Worm (Caenorhabditis elegans) whole organism, young adult: ENCODE measurements around the gene srx-63.

Experiments
- B0035.1 ChIP-seq: sonication (generic microtip); optimal IDR thresholded peaks from 2 replicates; lab custom pipeline; 2016; ENCODE audit warnings: missing genetic modification characterization, mild to moderate bottlenecking, missing compliant biosample characterization, missing genotype, missing genetic modification reagents
- F10E7.11 ChIP-seq: sonication (generic microtip); optimal IDR thresholded peaks from 2 replicates; lab custom pipeline; 2017; ENCODE audit warnings: mild to moderate bottlenecking, missing genetic modification characterization, moderate library complexity, missing compliant biosample characterization
- F23B12.7 ChIP-seq: sonication (generic microtip); optimal IDR thresholded peaks from 2 replicates; lab custom pipeline; 2017; ENCODE audit warnings: missing genetic modification characterization, mild to moderate bottlenecking, missing compliant biosample characterization, antibody characterized with exemption, moderate library complexity; ENCODE audit not compliant: insufficient read depth
- F37B4.10 ChIP-seq: fragments of 200-800 bp; sonication (Bioruptor generic); IDR thresholded peaks from 2 replicates; pipeline ENCODE4 v1.3.6; 2022; ENCODE audit warnings: missing genetic modification characterization, missing compliant biosample characterization
- F55B11.4 ChIP-seq: sonication (generic microtip); optimal IDR thresholded peaks from 2 replicates; lab custom pipeline; 2016; ENCODE audit warnings: missing compliant biosample characterization, missing genetic modification characterization, borderline replicate concordance; ENCODE audit not compliant: insufficient read depth
- F57A8.1 ChIP-seq: fragments of 200-800 bp; sonication (Bioruptor generic); optimal IDR thresholded peaks from 2 replicates; lab custom pipeline; 2018; ENCODE audit warnings: mild to moderate bottlenecking, missing genetic modification characterization, moderate library complexity, missing compliant biosample characterization
- K11D2.4 ChIP-seq: fragments of 200-800 bp; sonication (Bioruptor generic); IDR thresholded peaks from 2 replicates; pipeline ENCODE4 v1.3.6; 2022; ENCODE audit warnings: missing genetic modification reagents, missing genetic modification characterization, missing compliant biosample characterization
- T26A5.8 ChIP-seq: sonication (generic microtip); optimal IDR thresholded peaks from 2 replicates; lab custom pipeline; 2016; ENCODE audit warnings: missing genetic modification characterization, missing compliant biosample characterization
- Y56A3A.18 ChIP-seq: fragments of 200-800 bp; sonication (Bioruptor generic); IDR thresholded peaks from 2 replicates; pipeline ENCODE4 v1.3.6; 2022; ENCODE audit warnings: missing genetic modification reagents, missing genetic modification characterization, missing compliant biosample characterization
- Y79H2A.3 ChIP-seq: fragments of 200-800 bp; sonication (Bioruptor generic); conservative IDR thresholded peaks from 2 replicates; pipeline ENCODE4 v1.3.6; 2022; ENCODE audit warnings: missing genetic modification reagents, missing genetic modification characterization, missing compliant biosample characterization
- ZK185.1 ChIP-seq: sonication (generic microtip); optimal IDR thresholded peaks from 2 replicates; lab custom pipeline; 2016; ENCODE audit warnings: mild to moderate bottlenecking, missing genetic modification characterization, missing compliant biosample characterization; ENCODE audit not compliant: poor library complexity, severe bottlenecking
- akir-1 ChIP-seq: fragments of 200-800 bp; sonication (Bioruptor generic); optimal IDR thresholded peaks from 2 replicates; lab custom pipeline; 2018; ENCODE audit warnings: mild to moderate bottlenecking, missing genetic modification characterization, moderate library complexity, missing compliant biosample characterization
- aptf-2 ChIP-seq: fragments of 200-800 bp; sonication (Bioruptor generic); conservative IDR thresholded peaks from 2 replicates; pipeline ENCODE4 v1.3.6; 2022; ENCODE audit warnings: missing genetic modification reagents, missing genetic modification characterization, missing compliant biosample characterization
- aptf-3 ChIP-seq: fragments of 200-800 bp; sonication (Bioruptor generic); IDR thresholded peaks from 2 replicates; pipeline ENCODE4 v1.3.6; 2022; ENCODE audit warnings: missing genetic modification characterization, missing compliant biosample characterization
- attf-3 ChIP-seq: fragments of 200-800 bp; sonication (Bioruptor generic); conservative IDR thresholded peaks from 2 replicates; pipeline ENCODE4 v1.3.6; 2022; ENCODE audit warnings: missing genetic modification reagents, missing genetic modification characterization, missing compliant biosample characterization
- ccch-3 ChIP-seq: fragments of 200-800 bp; sonication (Bioruptor generic); optimal IDR thresholded peaks from 2 replicates; lab custom pipeline; 2018; ENCODE audit warnings: mild to moderate bottlenecking, missing genetic modification characterization, missing compliant biosample characterization
- cebp-1 ChIP-seq, 2 experiments: fragments of 200-800 bp in 1 of 2; sonication (Bioruptor generic) in 1 of 2; sonication (generic microtip) in 1 of 2; IDR thresholded peaks in 1 of 2; optimal IDR thresholded peaks in 1 of 2; 2 replicates each; pipeline versions ENCODE4 v1.3.6 to Lab custom; 2017 to 2022; ENCODE audit warnings: missing compliant biosample characterization in 2 of 2, missing genetic modification characterization in 2 of 2, mild to moderate bottlenecking in 1 of 2, missing genetic modification reagents in 1 of 2, moderate library complexity in 1 of 2
- dpff-1 ChIP-seq: sonication (generic microtip); optimal IDR thresholded peaks from 2 replicates; lab custom pipeline; 2017; ENCODE audit warnings: mild to moderate bottlenecking, missing genetic modification characterization, missing compliant biosample characterization
- dpl-1 ChIP-seq: fragments of 150-350 bp; optimal IDR thresholded peaks from 2 replicates; lab custom pipeline; 2014; ENCODE audit warnings: missing biosample characterization, missing genetic modification reagents, missing genetic modification characterization
- fkh-3 ChIP-seq: sonication (generic microtip); optimal IDR thresholded peaks from 2 replicates; lab custom pipeline; 2016; ENCODE audit warnings: mild to moderate bottlenecking, missing genetic modification characterization, missing compliant biosample characterization
- hlh-12 ChIP-seq: sonication (generic microtip); optimal IDR thresholded peaks from 2 replicates; lab custom pipeline; 2016; ENCODE audit warnings: missing genetic modification characterization, missing compliant biosample characterization
- hsf-1 ChIP-seq: fragments of 200-800 bp; sonication (Bioruptor generic); IDR thresholded peaks from 2 replicates; pipeline ENCODE4 v1.3.6; 2022; ENCODE audit warnings: missing genetic modification reagents, missing genetic modification characterization, missing compliant biosample characterization
- lag-1 ChIP-seq: fragments of 200-800 bp; sonication (Bioruptor generic); IDR thresholded peaks from 2 replicates; pipeline ENCODE4 v1.3.6; 2022; ENCODE audit warnings: missing genetic modification reagents, missing genetic modification characterization, missing compliant biosample characterization
- lin-26 ChIP-seq: fragments of 200-800 bp; sonication (Bioruptor generic); IDR thresholded peaks from 2 replicates; pipeline ENCODE4 v1.3.6; 2022; ENCODE audit warnings: missing genetic modification reagents, missing genetic modification characterization, missing compliant biosample characterization
- lin-54 ChIP-seq: fragments of 200-800 bp; sonication (Bioruptor generic); optimal IDR thresholded peaks from 2 replicates; lab custom pipeline; 2018; ENCODE audit warnings: mild to moderate bottlenecking, missing genetic modification characterization, missing compliant biosample characterization
- madf-10 ChIP-seq: sonication (generic microtip); optimal IDR thresholded peaks from 2 replicates; lab custom pipeline; 2016; ENCODE audit warnings: mild to moderate bottlenecking, missing genetic modification characterization, missing compliant biosample characterization
- madf-3 ChIP-seq: fragments of 200-800 bp; sonication (Bioruptor generic); IDR thresholded peaks from 2 replicates; pipeline ENCODE4 v1.3.6; 2022; ENCODE audit warnings: missing genetic modification reagents, missing genetic modification characterization, missing compliant biosample characterization
- madf-8 ChIP-seq: fragments of 200-800 bp; sonication (Bioruptor generic); conservative IDR thresholded peaks from 2 replicates; pipeline ENCODE4 v1.3.6; 2022; ENCODE audit warnings: missing genetic modification reagents, missing genetic modification characterization, missing compliant biosample characterization
- mes-4 ChIP-seq: sonication (generic microtip); optimal IDR thresholded peaks from 2 replicates; lab custom pipeline; 2016; ENCODE audit warnings: missing genotype, missing genetic modification characterization, missing compliant biosample characterization
- nfyb-1 ChIP-seq: fragments of 200-800 bp; sonication (Bioruptor generic); IDR thresholded peaks from 2 replicates; pipeline ENCODE4 v1.3.6; 2022; ENCODE audit warnings: missing genetic modification reagents, missing genetic modification characterization, missing compliant biosample characterization
- nhr-179 ChIP-seq: sonication (generic microtip); optimal IDR thresholded peaks from 2 replicates; lab custom pipeline; 2016; ENCODE audit warnings: mild to moderate bottlenecking, missing genetic modification characterization, missing compliant biosample characterization
- nhr-80 ChIP-seq: sonication (generic microtip); optimal IDR thresholded peaks from 2 replicates; lab custom pipeline; 2016; ENCODE audit warnings: missing genetic modification characterization, missing compliant biosample characterization
- pbrm-1 ChIP-seq: fragments of 200-800 bp; sonication (Bioruptor generic); IDR thresholded peaks from 2 replicates; pipeline ENCODE4 v1.3.6; 2022; ENCODE audit warnings: missing genetic modification reagents, missing genetic modification characterization, missing compliant biosample characterization
- snpc-3.4 ChIP-seq: sonication (generic microtip); optimal IDR thresholded peaks from 2 replicates; lab custom pipeline; 2017; ENCODE audit warnings: missing genetic modification characterization, mild to moderate bottlenecking, missing compliant biosample characterization, antibody characterized with exemption, moderate library complexity, missing genotype, missing genetic modification reagents
- somi-1 ChIP-seq: fragments of 200-800 bp; sonication (Bioruptor generic); optimal IDR thresholded peaks from 2 replicates; lab custom pipeline; 2018; ENCODE audit warnings: mild to moderate bottlenecking, missing genetic modification characterization, missing compliant biosample characterization
- ztf-26 ChIP-seq: sonication (generic microtip); optimal IDR thresholded peaks from 2 replicates; lab custom pipeline; 2017; ENCODE audit warnings: missing genetic modification characterization, missing compliant biosample characterization
- ztf-3 ChIP-seq: fragments of 200-800 bp; sonication (Bioruptor generic); optimal IDR thresholded peaks from 2 replicates; lab custom pipeline; 2018; ENCODE audit warnings: mild to moderate bottlenecking, missing genetic modification characterization, missing compliant biosample characterization
- ztf-6 ChIP-seq: fragments of 200-800 bp; sonication (Bioruptor generic); IDR thresholded peaks from 2 replicates; pipeline ENCODE4 v1.3.6; 2022; ENCODE audit warnings: missing genetic modification reagents, missing genetic modification characterization, missing compliant biosample characterization

The srx-63 gene

DNA sequence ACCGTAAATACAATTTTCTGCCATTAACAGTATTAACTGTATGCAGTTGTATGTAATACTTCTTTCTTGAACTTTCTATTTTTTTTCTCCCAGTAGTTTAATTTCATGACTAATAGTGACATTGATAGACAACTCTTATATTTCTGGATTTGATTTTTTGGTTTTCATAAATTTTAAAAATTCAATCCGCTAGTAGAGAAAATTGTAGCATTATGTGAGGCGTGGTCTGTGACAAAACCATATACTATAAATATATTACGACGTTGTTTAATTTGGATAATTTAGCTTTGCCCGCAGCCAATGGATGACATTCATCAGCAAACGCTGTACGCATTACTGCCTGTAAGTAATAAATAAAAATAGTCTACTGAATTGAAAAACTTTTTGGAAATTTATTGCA is 2.3 kb upstream of the srx-63 start, which contains the start of gene srx-64:
Gene srx-64 (plus strand): TSS at position 301 of the 400 bp plus-strand sequence.
- no peak for TF ChIP-seq attf-3 (GFP tag; lab: Robert Waterston, UW)
- TF ChIP-seq somi-1 = no peak
- TF ChIP-seq dpl-1 (GFP tag; lab: Kevin White, UChicago) = no peak
- no peak for TF ChIP-seq madf-8 (GFP tag; lab: Robert Waterston, UW)
- no peak for TF ChIP-seq dpff-1 (tag; lab: Kevin White, UChicago)
- no peak for TF ChIP-seq hsf-1 (GFP tag; lab: Robert Waterston, UW)
- TF ChIP-seq hlh-12 (tag; lab: Kevin White, UChicago) = no peak
- no peak for TF ChIP-seq F23B12.7 (tag; lab: Kevin White, UChicago)
- no peak for TF ChIP-seq T26A5.8 (tag; lab: Kevin White, UChicago)
- TF ChIP-seq ZK185.1 (tag; lab: Kevin White, UChicago) = no peak
- TF ChIP-seq aptf-3 (GFP tag; lab: Robert Waterston, UW) = no peak
- TF ChIP-seq snpc-3.4 (tag; lab: Kevin White, UChicago) = no peak
- TF ChIP-seq lin-54 (GFP tag; lab: Kevin White, UChicago) = no peak
- no peak for TF ChIP-seq nhr-179 (tag; lab: Kevin White, UChicago)
- TF ChIP-seq fkh-3 (tag; lab: Kevin White, UChicago) = no peak
- no peak for TF ChIP-seq Y56A3A.18 (GFP tag; lab: Robert Waterston, UW)

DNA sequence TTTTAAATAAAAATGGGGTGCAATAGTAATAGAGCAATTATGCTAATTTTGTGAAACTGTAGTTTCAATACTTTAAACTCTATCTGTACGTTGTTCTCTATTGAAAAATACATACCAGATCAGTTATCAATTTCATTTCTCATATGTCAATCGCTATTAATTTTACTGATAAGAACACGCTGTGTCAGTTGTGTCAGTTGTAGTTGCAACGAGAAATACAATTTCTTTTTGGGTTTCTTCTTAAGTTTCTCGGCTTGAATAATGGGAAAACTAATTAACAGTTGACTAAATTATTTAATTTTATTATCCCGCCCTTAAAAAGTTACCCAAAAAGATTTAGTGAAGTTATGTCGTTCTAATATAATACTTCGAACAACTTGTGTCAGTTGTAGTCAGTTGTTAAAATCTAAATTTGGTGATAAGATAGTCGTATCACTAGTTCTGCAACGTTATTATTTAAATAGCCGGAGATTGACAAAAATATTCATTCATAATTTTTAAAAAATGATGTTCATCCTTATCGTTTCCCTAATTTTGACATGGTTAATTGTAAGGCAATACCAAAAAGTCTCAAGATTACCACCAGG is 4.6 kb downstream of the srx-63 start, which contains the start of gene cyp-35A5:
Gene cyp-35A5 (plus strand): TSS at position 435 of the 587 bp plus-strand sequence.
- TF ChIP-seq nhr-80 (tag; lab: Kevin White, UChicago) (peak; percentile 5), Y79H2A.3 (GFP tag; lab: Robert Waterston, UW) (no peak)
- TF ChIP-seq, all 124 proteins: peak for 1

- no peak for TF ChIP-seq F55B11.4 (tag; lab: Kevin White, UChicago)
- no peak for TF ChIP-seq F57A8.1 (GFP tag; lab: Kevin White, UChicago)
- no peak for TF ChIP-seq B0035.1 (tag; lab: Kevin White, UChicago)
- no peak for TF ChIP-seq madf-3 (GFP tag; lab: Robert Waterston, UW)
- TF ChIP-seq F37B4.10 (GFP tag; lab: Robert Waterston, UW) = no peak
- TF ChIP-seq ccch-3 (GFP tag; lab: Kevin White, UChicago) = no peak
- TF ChIP-seq, all 124 proteins: peak for 0
Observed at ce11 chrV:3938789-3939188, 7.4 kb downstream of the srx-63 start, which contains the start of gene cyp-35B1. Gene cyp-35B1, plus strand, starts transcription at chrV:3939032.

- TF ChIP-seq K11D2.4 (GFP tag; lab: Robert Waterston, UW) (no peak), pbrm-1 (GFP tag; lab: Robert Waterston, UW) (no peak)
Observed at ce11 chrV:3941860-3942259, 10.4 kb downstream of the srx-63 start, which contains the start of gene cyp-35B2. Gene cyp-35B2, plus strand, starts transcription at chrV:3942160.

DNA sequence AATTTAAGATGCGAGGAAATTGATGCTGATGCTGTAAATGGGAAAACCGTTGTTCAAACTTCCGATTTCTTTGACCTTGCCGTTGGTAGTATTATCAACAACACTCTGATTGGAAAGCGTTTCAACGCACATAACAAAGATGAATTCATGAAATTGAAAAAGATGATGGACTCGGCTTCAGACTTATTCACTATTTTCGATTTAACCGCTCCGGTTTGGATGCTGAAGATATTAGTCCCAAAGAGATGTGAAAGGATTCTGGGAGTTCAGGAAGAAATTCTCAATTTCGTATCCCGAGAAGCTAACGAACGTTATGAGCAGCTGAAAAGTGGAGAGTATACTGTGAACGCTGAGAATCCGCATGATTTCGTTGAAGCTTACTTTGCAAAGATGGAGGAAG is 11.9 kb downstream of the srx-63 start:
- TF ChIP-seq nhr-80 (tag; lab: Kevin White, UChicago) (no peak), F37B4.10 (GFP tag; lab: Robert Waterston, UW) (no peak), ztf-3 (GFP tag; lab: Kevin White, UChicago) (no peak), lag-1 (GFP tag; lab: Robert Waterston, UW) (no peak), akir-1 (GFP tag; lab: Kevin White, UChicago) (no peak), dpl-1 (GFP tag; lab: Kevin White, UChicago) (no peak), dpff-1 (tag; lab: Kevin White, UChicago) (no peak), lin-26 (GFP tag; lab: Robert Waterston, UW) (no peak), F10E7.11 (tag; lab: Kevin White, UChicago) (no peak), mes-4 (tag; lab: Kevin White, UChicago) (no peak), nfyb-1 (no peak), ztf-6 (GFP tag; lab: Robert Waterston, UW) (no peak), cebp-1 (GFP tag; IDR thresholded peaks at IDR 0.05; lab: Robert Waterston, UW) (no peak), cebp-1 (tag; optimal IDR thresholded peaks at IDR 0.05; lab: Kevin White, UChicago) (no peak), aptf-2 (no peak), madf-10 (no peak), ztf-26 (tag; lab: Kevin White, UChicago) (no peak)
